Fruit fly (Drosophila melanogaster) whole organism, embryonic: Measurements from ENCODE around the gene net.

Experiments used
- Antp ChIP-seq: fragments of 200-800 bp; sonication (Bioruptor generic); optimal IDR thresholded peaks from 3 replicates; lab custom pipeline; 2016; ENCODE audit warnings: missing biosample characterization, missing genetic modification characterization
- CG11696 ChIP-seq: fragments of 200-800 bp; sonication (Bioruptor generic); IDR thresholded peaks from 2 replicates; pipeline ENCODE4 v1.3.6; 2022; ENCODE audit warnings: missing biosample characterization, missing genetic modification characterization
- CG12744 ChIP-seq: fragments of 200-800 bp; sonication (Bioruptor generic); optimal IDR thresholded peaks from 2 replicates; lab custom pipeline; 2016; ENCODE audit warnings: missing biosample characterization, missing genetic modification characterization
- CG12942 ChIP-seq: fragments of 200-800 bp; sonication (Bioruptor generic); optimal IDR thresholded peaks from 3 replicates; lab custom pipeline; 2016; ENCODE audit warnings: missing biosample characterization, missing genetic modification characterization
- CG13424 ChIP-seq: fragments of 200-800 bp; sonication (Bioruptor generic); optimal IDR thresholded peaks from 2 replicates; lab custom pipeline; 2019; ENCODE audit warnings: missing biosample characterization, mild to moderate bottlenecking, missing genetic modification characterization, moderate library complexity
- CG15601 ChIP-seq: fragments of 200-800 bp; sonication (Bioruptor generic); optimal IDR thresholded peaks from 3 replicates; lab custom pipeline; 2019; ENCODE audit warnings: missing biosample characterization, mild to moderate bottlenecking, missing genetic modification characterization, moderate library complexity
- CG16815 ChIP-seq: fragments of 200-800 bp; sonication (Bioruptor generic); optimal IDR thresholded peaks from 3 replicates; lab custom pipeline; 2017; ENCODE audit warnings: missing biosample characterization, mild to moderate bottlenecking, missing genetic modification characterization
- CG17186 ChIP-seq: fragments of 200-800 bp; sonication (Bioruptor generic); optimal IDR thresholded peaks from 3 replicates; lab custom pipeline; 2017; ENCODE audit warnings: missing biosample characterization, missing genetic modification reagents, missing genetic modification characterization
- CG17361 ChIP-seq: fragments of 200-800 bp; sonication (Bioruptor generic); IDR thresholded peaks from 3 replicates; pipeline ENCODE4 v1.3.6; 2022; ENCODE audit warnings: missing biosample characterization, missing genetic modification characterization
- CG30403 ChIP-seq: fragments of 200-800 bp; sonication (Bioruptor generic); optimal IDR thresholded peaks from 3 replicates; lab custom pipeline; 2016; ENCODE audit warnings: missing biosample characterization, missing genetic modification characterization
- CG31224 ChIP-seq: fragments of 200-800 bp; sonication (Bioruptor generic); IDR thresholded peaks from 2 replicates; pipeline ENCODE4 v1.3.6; 2022; ENCODE audit warnings: missing biosample characterization, missing genetic modification characterization
- CG6175 ChIP-seq: fragments of 200-800 bp; sonication (Bioruptor generic); IDR thresholded peaks from 3 replicates; pipeline ENCODE4 v1.3.6; 2022; ENCODE audit warnings: missing biosample characterization, missing genetic modification characterization
- CG6765 ChIP-seq: fragments of 200-800 bp; sonication (Bioruptor generic); optimal IDR thresholded peaks from 3 replicates; lab custom pipeline; 2017; ENCODE audit warnings: missing biosample characterization, mild to moderate bottlenecking, missing genetic modification characterization
- CG7556 ChIP-seq: fragments of 200-800 bp; sonication (Bioruptor generic); optimal IDR thresholded peaks from 2 replicates; lab custom pipeline; 2017; ENCODE audit warnings: missing biosample characterization, mild to moderate bottlenecking, missing genetic modification characterization
- CG7987 ChIP-seq: fragments of 200-800 bp; sonication (Bioruptor generic); optimal IDR thresholded peaks from 2 replicates; lab custom pipeline; 2018; ENCODE audit warnings: missing biosample characterization, mild to moderate bottlenecking, missing genetic modification characterization, moderate library complexity
- CG8478 ChIP-seq: fragments of >200 bp; optimal IDR thresholded peaks from 2 replicates; lab custom pipeline; 2018
- CG8924 ChIP-seq: fragments of 200-800 bp; optimal IDR thresholded peaks from 3 replicates; lab custom pipeline; 2019; ENCODE audit warnings: missing biosample characterization, mild to moderate bottlenecking, missing genetic modification characterization, moderate library complexity
- CG9215 ChIP-seq: fragments of 200-800 bp; sonication (Bioruptor generic); IDR thresholded peaks from 2 replicates; pipeline ENCODE4 v1.3.6; 2022; ENCODE audit warnings: missing biosample characterization, missing genetic modification characterization
- CG9817 ChIP-seq: fragments of 200-800 bp; sonication (Bioruptor generic); optimal IDR thresholded peaks from 2 replicates; lab custom pipeline; 2018; ENCODE audit warnings: missing biosample characterization, mild to moderate bottlenecking, missing genetic modification characterization, moderate library complexity
- Chrac-16 ChIP-seq: fragments of 200-800 bp; sonication (Bioruptor generic); optimal IDR thresholded peaks from 3 replicates; lab custom pipeline; 2016; ENCODE audit warnings: missing biosample characterization, missing genetic modification characterization
- D19B ChIP-seq: fragments of 200-800 bp; sonication (Bioruptor generic); optimal IDR thresholded peaks from 2 replicates; lab custom pipeline; 2017; ENCODE audit warnings: missing biosample characterization, mild to moderate bottlenecking, missing genetic modification characterization
- Deaf1 ChIP-seq: fragments of 200-800 bp; optimal IDR thresholded peaks from 3 replicates; lab custom pipeline; 2019; ENCODE audit warnings: missing biosample characterization, mild to moderate bottlenecking, missing genetic modification characterization, moderate library complexity
- Dip2 ChIP-seq: fragments of 200-800 bp; sonication (Bioruptor generic); IDR thresholded peaks from 2 replicates; pipeline ENCODE4 v1.3.6; 2022; ENCODE audit warnings: missing biosample characterization, missing genetic modification characterization
- Doc2 ChIP-seq: fragments of 200-800 bp; sonication (Bioruptor generic); IDR thresholded peaks from 2 replicates; pipeline ENCODE4 v1.3.6; 2022; ENCODE audit warnings: missing biosample characterization, missing genetic modification characterization
- E2f2 ChIP-seq: fragments of 200-800 bp; sonication (Bioruptor generic); IDR thresholded peaks from 2 replicates; pipeline ENCODE4 v1.3.6; 2022; ENCODE audit warnings: missing biosample characterization, missing genetic modification characterization
- Eip74EF ChIP-seq, 2 experiments: fragments of 200-800 bp in 1 of 2; fragments of >200 bp in 1 of 2; sonication (Bioruptor generic) in 1 of 2; optimal IDR thresholded peaks; 2 replicates each; lab custom pipeline; 2017 to 2019; ENCODE audit warnings: missing biosample characterization in 2 of 2, missing genetic modification characterization in 2 of 2, mild to moderate bottlenecking in 1 of 2, moderate library complexity in 1 of 2
- Ets65A ChIP-seq: fragments of 200-800 bp; sonication (Bioruptor generic); peaks from one replicate; lab custom pipeline; 2016; ENCODE audit warnings: missing biosample characterization, missing genetic modification characterization
- HLH4C ChIP-seq: fragments of 200-800 bp; sonication (Bioruptor generic); IDR thresholded peaks from 3 replicates; pipeline ENCODE4 v1.3.6; 2022; ENCODE audit warnings: missing biosample characterization, missing genetic modification characterization; ENCODE audit not compliant: partially characterized antibody
- Hr78 ChIP-seq, 2 experiments: fragments of 200-800 bp in 1 of 2; fragments of >200 bp in 1 of 2; sonication (Bioruptor generic) in 1 of 2; optimal IDR thresholded peaks; 2 replicates each; lab custom pipeline; 2017 to 2019; ENCODE audit warnings: missing biosample characterization in 2 of 2, missing genetic modification characterization in 2 of 2, mild to moderate bottlenecking in 1 of 2, moderate library complexity in 1 of 2
- Max ChIP-seq: fragments of 200-800 bp; sonication (Bioruptor generic); optimal IDR thresholded peaks from 2 replicates; lab custom pipeline; 2016; ENCODE audit warnings: missing biosample characterization, mild to moderate bottlenecking, missing genetic modification characterization
- Med ChIP-seq: fragments of 200-800 bp; sonication (Bioruptor generic); peaks from one replicate; lab custom pipeline; 2016; ENCODE audit warnings: missing biosample characterization, missing genetic modification characterization, mild to moderate bottlenecking, inconsistent platforms, moderate library complexity
- Scr ChIP-seq: fragments of 200-800 bp; sonication (Bioruptor generic); IDR thresholded peaks from 2 replicates; pipeline ENCODE4 v1.3.6; 2022; ENCODE audit warnings: missing biosample characterization, missing genetic modification characterization; ENCODE audit not compliant: partially characterized antibody
- Sry-β ChIP-seq: fragments of 200-800 bp; sonication (Bioruptor generic); optimal IDR thresholded peaks from 2 replicates; lab custom pipeline; 2018; ENCODE audit warnings: missing biosample characterization, mild to moderate bottlenecking, missing genetic modification characterization, moderate library complexity
- al ChIP-seq: fragments of 200-800 bp; sonication (Bioruptor generic); IDR thresholded peaks from 2 replicates; pipeline ENCODE4 v1.3.6; 2022; ENCODE audit warnings: missing biosample characterization, missing genetic modification characterization
- ato ChIP-seq: fragments of 200-800 bp; sonication (Bioruptor generic); IDR thresholded peaks from 2 replicates; pipeline ENCODE4 v1.3.6; 2022; ENCODE audit warnings: missing biosample characterization, missing genetic modification characterization; ENCODE audit not compliant: partially characterized antibody
- bbx ChIP-seq: fragments of 200-800 bp; sonication (Bioruptor generic); IDR thresholded peaks from 2 replicates; pipeline ENCODE4 v1.3.6; 2022; ENCODE audit warnings: missing biosample characterization, missing genetic modification characterization; ENCODE audit not compliant: partially characterized antibody
- bsh ChIP-seq, 2 experiments: fragments of 200-800 bp; sonication (Bioruptor generic); optimal IDR thresholded peaks; 2 replicates each; lab custom pipeline; 2017 to 2018; ENCODE audit warnings: mild to moderate bottlenecking in 2 of 2, missing biosample characterization in 2 of 2, missing genetic modification characterization in 2 of 2, moderate library complexity in 1 of 2
- cwo ChIP-seq: fragments of 200-800 bp; sonication (Bioruptor generic); optimal IDR thresholded peaks from 3 replicates; lab custom pipeline; 2017; ENCODE audit warnings: missing biosample characterization, missing genetic modification characterization, mild to moderate bottlenecking, moderate library complexity, missing genetic modification reagents
- hbn ChIP-seq: fragments of 200-800 bp; sonication (Bioruptor generic); IDR thresholded peaks from 2 replicates; pipeline ENCODE4 v1.3.6; 2022; ENCODE audit warnings: missing biosample characterization, missing genetic modification characterization; ENCODE audit not compliant: partially characterized antibody
- jigr1 ChIP-seq: fragments of 200-800 bp; sonication (Bioruptor generic); IDR thresholded peaks from 3 replicates; pipeline ENCODE4 v1.3.6; 2022; ENCODE audit warnings: missing biosample characterization, missing genetic modification characterization
- mirr ChIP-seq: fragments of 200-800 bp; sonication (Bioruptor generic); optimal IDR thresholded peaks from 3 replicates; lab custom pipeline; 2018; ENCODE audit warnings: missing biosample characterization, mild to moderate bottlenecking, missing genetic modification characterization
- mld ChIP-seq: fragments of 200-800 bp; sonication (Bioruptor generic); IDR thresholded peaks from 3 replicates; pipeline ENCODE4 v1.3.6; 2022; ENCODE audit warnings: missing biosample characterization, missing genetic modification characterization; ENCODE audit not compliant: partially characterized antibody
- nerfin-2 ChIP-seq: fragments of 200-800 bp; sonication (Bioruptor generic); IDR thresholded peaks from 2 replicates; pipeline ENCODE4 v1.3.6; 2022; ENCODE audit warnings: missing biosample characterization, missing genetic modification characterization; ENCODE audit not compliant: partially characterized antibody
- nmo ChIP-seq: fragments of 200-800 bp; sonication (Bioruptor generic); optimal IDR thresholded peaks from 2 replicates; lab custom pipeline; 2018; ENCODE audit warnings: missing biosample characterization, mild to moderate bottlenecking, missing genetic modification characterization, moderate library complexity
- p53 ChIP-seq: fragments of 200-800 bp; sonication (Bioruptor generic); optimal IDR thresholded peaks from 2 replicates; lab custom pipeline; 2016; ENCODE audit warnings: missing biosample characterization, missing genetic modification characterization
- ro ChIP-seq: fragments of 200-800 bp; sonication (Bioruptor generic); IDR thresholded peaks from 2 replicates; pipeline ENCODE4 v1.3.6; 2022; ENCODE audit warnings: missing biosample characterization, missing genetic modification characterization
- twi ChIP-seq: fragments of 200-800 bp; optimal IDR thresholded peaks from 2 replicates; lab custom pipeline; 2019; ENCODE audit warnings: missing biosample characterization, mild to moderate bottlenecking, missing genetic modification characterization, moderate library complexity

net gene

DNA sequence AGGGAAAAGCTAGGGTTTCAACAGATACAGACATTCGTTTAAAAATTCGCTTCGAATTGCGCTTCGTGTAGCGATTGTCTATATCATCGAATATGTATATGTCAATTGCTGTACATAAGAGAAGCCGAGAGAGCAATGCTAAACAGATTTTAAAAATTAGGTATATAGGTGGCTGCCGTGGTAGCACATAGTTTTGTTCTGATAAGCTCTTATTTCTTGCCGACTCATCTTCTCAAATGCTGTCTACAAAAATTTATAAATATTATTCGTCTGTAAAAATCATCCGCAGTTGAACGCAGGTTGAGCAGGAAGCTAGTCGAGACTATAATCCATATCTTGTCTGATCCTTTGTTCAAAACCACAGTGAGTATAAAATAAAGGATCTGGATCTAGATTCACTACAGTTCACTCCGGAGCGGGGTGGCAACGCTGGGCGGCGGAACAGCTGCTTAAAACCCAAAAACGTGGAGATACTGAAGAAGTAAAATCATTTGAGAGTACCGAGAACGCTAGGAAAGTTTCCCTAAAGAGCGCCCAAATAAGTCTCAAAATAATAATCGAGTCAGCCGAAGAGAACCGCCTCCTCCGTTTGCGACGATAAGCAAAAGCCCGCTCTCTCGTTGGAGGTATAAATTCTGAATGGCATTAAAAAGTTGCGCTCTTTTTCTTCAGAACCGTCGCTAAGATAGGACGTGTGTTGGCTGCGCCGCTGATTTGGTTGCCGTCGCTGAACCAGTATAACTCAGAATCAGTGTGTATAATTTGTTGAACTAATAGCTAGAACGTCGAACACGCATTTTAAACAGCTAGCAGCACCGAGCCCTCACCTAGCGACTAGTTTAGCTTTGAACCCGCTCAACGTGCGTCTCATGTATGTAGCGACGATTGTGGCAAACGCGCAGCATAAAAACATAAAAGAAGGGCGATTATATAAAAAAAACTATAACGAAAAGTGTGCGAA, 20.6 kb upstream of the net start (continued):
- TF ChIP-seq nmo (GFP tag; lab: Kevin White, UChicago) (no peak), twi (no peak), CG9215 (GFP tag; lab: Robert Waterston, UW) (no peak), Hr78 (GFP tag; optimal IDR thresholded peaks at IDR 0.05; lab: Kevin White, UChicago) (no peak), CG6765 (GFP tag; lab: Kevin White, UChicago) (peak; percentile 71), Scr (GFP tag; lab: Robert Waterston, UW) (peak; percentile 19; the same call in 1 of the 2 replicates), CG31224 (no peak), Med (GFP tag; lab: Kevin White, UChicago) (peak; percentile 79), CG9817 (tag; lab: Kevin White, UChicago) (no peak), bsh (GFP tag; optimal IDR thresholded peaks at IDR 0.05; lab: Kevin White, UChicago) (no peak), CG8924 (tag; lab: Kevin White, UChicago) (peak; percentile 43), D19B (no peak), Dip2 (GFP tag; lab: Robert Waterston, UW) (no peak), mirr (peak; percentile 81), ro (no peak), al (GFP tag; lab: Robert Waterston, UW) (no peak), HLH4C (GFP tag; lab: Robert Waterston, UW) (0 out of 3 replicates have a peak, but pooled peaks have one; percentile 23), jigr1 (GFP tag; lab: Robert Waterston, UW) (no peak), mld (GFP tag; lab: Robert Waterston, UW) (no peak), Eip74EF (GFP tag; optimal IDR thresholded peaks at IDR 0.05; lab: Kevin White, UChicago) (no peak), p53 (GFP tag; lab: Kevin White, UChicago) (no peak), Ets65A (no peak), CG16815 (GFP tag; lab: Kevin White, UChicago) (no peak), CG13424 (peak; percentile 0), Doc2 (GFP tag; lab: Robert Waterston, UW) (no peak), CG12744 (no peak), ato (no peak), Sry-β (GFP tag; lab: Kevin White, UChicago) (peak; percentile 55), cwo (GFP tag; lab: Kevin White, UChicago) (peak; percentile 34), E2f2 (peak; percentile 59), CG8478 (lab: Kevin White, UChicago) (no peak), CG11696 (no peak), Antp (GFP tag; lab: Kevin White, UChicago) (no peak), CG17186 (GFP tag; lab: Kevin White, UChicago) (no peak), nerfin-2 (GFP tag; lab: Robert Waterston, UW) (no peak), CG17361 (GFP tag; lab: Robert Waterston, UW) (no peak), Deaf1 (peak; percentile 54), bbx (GFP tag; lab: Robert Waterston, UW) (peak; percentile 43; the same call in 1 of the 2 replicates), CG7987 (GFP tag; lab: Kevin White, UChicago) (peak; percentile 56), CG6175 (GFP tag; lab: Robert Waterston, UW) (peak; percentile 24; the same call in 1 of the 3 replicates), Max (peak; percentile 31), Chrac-16 (GFP tag; lab: Kevin White, UChicago) (no peak), hbn (GFP tag; lab: Robert Waterston, UW) (peak; percentile 15; the same call in 1 of the 2 replicates), CG30403 (no peak), CG12942 (GFP tag; lab: Kevin White, UChicago) (no peak), CG7556 (GFP tag; lab: Kevin White, UChicago) (no peak), CG15601 (peak; percentile 17)
